Fruit fly (Drosophila melanogaster): Measurements from ENCODE around the gene CG1958.

Gene CG1958

dm6 chrX:7306538-7307477 lies 40.1 kb downstream of the CG1958 start (continued):
- TF ChIP-seq shn (GFP tag; optimal IDR thresholded peaks at IDR 0.05): peak; percentile 86
- peak; percentile 53 for TF ChIP-seq sob (GFP tag; IDR thresholded peaks at IDR 0.05)
- peak; percentile 78 for TF ChIP-seq CG18764 (GFP tag; optimal IDR thresholded peaks at IDR 0.05)
- TF ChIP-seq bab2 (GFP tag; optimal IDR thresholded peaks at IDR 0.05): peak; percentile 67
- TF ChIP-seq ftz-f1 (GFP tag; optimal IDR thresholded peaks at IDR 0.05): no peak
- no peak for TF ChIP-seq crc (GFP tag; optimal IDR thresholded peaks at IDR 0.05)
- no peak for TF ChIP-seq Lim3 (GFP tag; IDR thresholded peaks at IDR 0.05)
- TF ChIP-seq zfh1 (GFP tag; IDR thresholded peaks at IDR 0.05): peak; percentile 47; the same call in 1 of the 3 replicates
- TF ChIP-seq CG1832 (GFP tag; optimal IDR thresholded peaks at IDR 0.05): peak; percentile 16
- peak; percentile 95 for TF ChIP-seq CG3281 (GFP tag; optimal IDR thresholded peaks at IDR 0.05)
- TF ChIP-seq Optix (GFP tag; IDR thresholded peaks at IDR 0.05): peak; percentile 56; the same call in 2 of the 3 replicates
- TF ChIP-seq Trl (optimal IDR thresholded peaks at IDR 0.05): peak; percentile 83 to 95
- peak; percentile 53 for TF ChIP-seq Trl (GFP tag; optimal IDR thresholded peaks at IDR 0.05)
- TF ChIP-seq Dad (GFP tag; optimal IDR thresholded peaks at IDR 0.05): peak; percentile 69
- TF ChIP-seq CG6791 (GFP tag; IDR thresholded peaks at IDR 0.05; ENCODE audit: partially characterized antibody): no peak
- peak; percentile 72 for TF ChIP-seq CG1529 (GFP tag; optimal IDR thresholded peaks at IDR 0.05)
- TF ChIP-seq CG16815 (GFP tag; optimal IDR thresholded peaks at IDR 0.05): peak; percentile 95
- TF ChIP-seq CG30431 (GFP tag; optimal IDR thresholded peaks at IDR 0.05): peak; percentile 95
- TF ChIP-seq sqz (GFP tag; optimal IDR thresholded peaks at IDR 0.05): peak; percentile 78
- peak; percentile 84 for TF ChIP-seq CG8359 (GFP tag; optimal IDR thresholded peaks at IDR 0.05; ENCODE audit: borderline replicate concordance)
- peak; percentile 79 for TF ChIP-seq slp2 (GFP tag; optimal IDR thresholded peaks at IDR 0.05)
- TF ChIP-seq CG4820 (GFP tag; optimal IDR thresholded peaks at IDR 0.05): peak; percentile 93
- TF ChIP-seq Nf-YA (GFP tag; IDR thresholded peaks at IDR 0.05): peak; percentile 25; the same call in 1 of the 2 replicates
- peak; percentile 86 for TF ChIP-seq yki (optimal IDR thresholded peaks at IDR 0.05)
- TF ChIP-seq C15 (GFP tag; IDR thresholded peaks at IDR 0.05): peak; percentile 26; the same call in 1 of the 3 replicates
- peak; percentile 29 for TF ChIP-seq CG13287 (GFP tag; IDR thresholded peaks at IDR 0.05; ENCODE audit: partially characterized antibody)
- TF ChIP-seq pum (GFP tag; optimal IDR thresholded peaks at IDR 0.05): peak; percentile 76
- peak; percentile 78 for TF ChIP-seq Jarid2 (GFP tag; optimal IDR thresholded peaks at IDR 0.05)
- no peak for TF ChIP-seq inv (GFP tag; IDR thresholded peaks at IDR 0.05; ENCODE audit: partially characterized antibody)
- peak; percentile 95 for TF ChIP-seq sens (GFP tag)
- peak; percentile 97 for TF ChIP-seq fd96Cb (tag; optimal IDR thresholded peaks at IDR 0.05)
- TF ChIP-seq seq (GFP tag; IDR thresholded peaks at IDR 0.05): peak; percentile 67; the same call in 1 of the 2 replicates
- TF ChIP-seq Six4 (GFP tag; optimal IDR thresholded peaks at IDR 0.05): peak; percentile 79
- peak; percentile 53 for TF ChIP-seq CG7271 (tag; optimal IDR thresholded peaks at IDR 0.05)
- peak; percentile 18 for TF ChIP-seq CG3995 (GFP tag; optimal IDR thresholded peaks at IDR 0.05)
- TF ChIP-seq Lpt (GFP tag; optimal IDR thresholded peaks at IDR 0.05): no peak
- peak; percentile 96 for TF ChIP-seq CG14710 (tag; optimal IDR thresholded peaks at IDR 0.05)
- TF ChIP-seq pfk (GFP tag; optimal IDR thresholded peaks at IDR 0.05): no peak
- peak; percentile 83 for TF ChIP-seq CG30020 (tag; optimal IDR thresholded peaks at IDR 0.05)
- no peak for TF ChIP-seq corto (GFP tag; optimal IDR thresholded peaks at IDR 0.05)
- TF ChIP-seq CG14050 (GFP tag; IDR thresholded peaks at IDR 0.05): peak; percentile 50; the same call in 1 of the 3 replicates
- TF ChIP-seq Scr (GFP tag; IDR thresholded peaks at IDR 0.05; ENCODE audit: partially characterized antibody): 0 out of 2 replicates have a peak, but pooled peaks have one; percentile 7
- TF ChIP-seq vnd (GFP tag; IDR thresholded peaks at IDR 0.05; ENCODE audit: partially characterized antibody): no peak
- TF ChIP-seq Aef1 (GFP tag; IDR thresholded peaks at IDR 0.05): peak; percentile 60; the same call in 2 of the 3 replicates
- peak; percentile 63 for TF ChIP-seq CG1647 (GFP tag; optimal IDR thresholded peaks at IDR 0.05)
- TF ChIP-seq Abd-B (GFP tag; optimal IDR thresholded peaks at IDR 0.05): peak; percentile 96
- peak; percentile 60; the same call in 1 of the 2 replicates for TF ChIP-seq CG42726 (GFP tag; IDR thresholded peaks at IDR 0.05; ENCODE audit: partially characterized antibody)
- TF ChIP-seq E2f2 (GFP tag; IDR thresholded peaks at IDR 0.05): no peak
- TF ChIP-seq Hr3 (GFP tag; optimal IDR thresholded peaks at IDR 0.05): peak; percentile 95

All from whole organism, embryonic.